Fruit fly (Drosophila melanogaster): Measurements from ENCODE around the gene CG15578.

Gene CG15578

DNA sequence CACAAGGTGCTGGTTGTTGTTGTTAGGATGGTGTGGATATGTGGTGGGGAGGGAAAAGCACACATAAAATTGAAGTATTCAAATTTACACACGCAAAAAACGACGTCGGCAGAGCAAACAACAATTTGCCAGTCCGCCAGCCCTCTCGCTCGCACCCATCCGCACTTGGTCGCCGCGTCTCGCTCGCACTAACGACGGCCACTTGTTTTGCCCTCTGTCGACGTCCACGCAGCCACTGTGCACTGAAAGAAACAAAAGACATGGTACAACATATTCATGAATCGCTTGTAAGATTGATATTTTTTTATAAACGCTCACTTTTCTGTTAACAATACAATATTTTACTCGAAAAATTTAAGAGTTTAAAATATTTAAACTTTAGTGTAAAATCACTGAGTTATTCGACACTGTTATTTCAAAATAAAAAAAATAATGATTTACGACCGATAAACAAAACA, 46.2 kb upstream of the CG15578 start (continued):
- peak; percentile 43 for TF ChIP-seq scrt (GFP tag; optimal IDR thresholded peaks at IDR 0.05)
- TF ChIP-seq knrl (GFP tag; IDR thresholded peaks at IDR 0.05; ENCODE audit: partially characterized antibody), result no peak
- TF ChIP-seq B-H1 (GFP tag; IDR thresholded peaks at IDR 0.05), result peak; percentile 27; the same call in 2 of the 3 replicates
- peak; percentile 47; the same call in 1 of the 3 replicates for TF ChIP-seq CG14050 (GFP tag; IDR thresholded peaks at IDR 0.05)
- no peak for TF ChIP-seq CG10431 (GFP tag; optimal IDR thresholded peaks at IDR 0.05)
- no peak for TF ChIP-seq Elba2 (GFP tag; optimal IDR thresholded peaks at IDR 0.05)
- peak; percentile 3 for TF ChIP-seq dmrt11E (tag; optimal IDR thresholded peaks at IDR 0.05)
- TF ChIP-seq CG7786 (GFP tag; optimal IDR thresholded peaks at IDR 0.05), result peak; percentile 20
- TF ChIP-seq CG13894 (tag; optimal IDR thresholded peaks at IDR 0.05), result peak; percentile 14
- peak; percentile 76 for TF ChIP-seq CG11504 (tag; optimal IDR thresholded peaks at IDR 0.05)
- peak; percentile 64 for TF ChIP-seq Nf-YC (tag; optimal IDR thresholded peaks at IDR 0.05)
- TF ChIP-seq ssp (GFP tag; IDR thresholded peaks at IDR 0.05), result no peak
- TF ChIP-seq Bteb2 (GFP tag; optimal IDR thresholded peaks at IDR 0.05), result peak; percentile 40
- TF ChIP-seq ro (GFP tag; IDR thresholded peaks at IDR 0.05), result no peak
- no peak for TF ChIP-seq bbx (GFP tag; IDR thresholded peaks at IDR 0.05; ENCODE audit: partially characterized antibody)
- TF ChIP-seq usp (GFP tag; optimal IDR thresholded peaks at IDR 0.05), result no peak
- TF ChIP-seq az2 (GFP tag; optimal IDR thresholded peaks at IDR 0.05), result peak; percentile 53
- 0 out of 4 replicates have a peak, but pooled peaks have one; percentile 16 for TF ChIP-seq chinmo (GFP tag; IDR thresholded peaks at IDR 0.05; ENCODE audit: partially characterized antibody)
- peak; percentile 29 for TF ChIP-seq CG6854 (GFP tag; optimal IDR thresholded peaks at IDR 0.05)
- no peak for TF ChIP-seq sim (GFP tag; IDR thresholded peaks at IDR 0.05)
- peak; percentile 65 for TF ChIP-seq CG11456 (GFP tag; IDR thresholded peaks at IDR 0.05)
- TF ChIP-seq otp (GFP tag; IDR thresholded peaks at IDR 0.05), result peak; percentile 30; the same call in 1 of the 3 replicates
- no peak for TF ChIP-seq amos (GFP tag; IDR thresholded peaks at IDR 0.05; ENCODE audit: partially characterized antibody)
- TF ChIP-seq CG8924 (tag; optimal IDR thresholded peaks at IDR 0.05), result peak; percentile 56
- TF ChIP-seq stwl (tag; optimal IDR thresholded peaks at IDR 0.05), result no peak
- peak; percentile 57 for TF ChIP-seq CG9437 (GFP tag; optimal IDR thresholded peaks at IDR 0.05)
- no peak for TF ChIP-seq inv (GFP tag; IDR thresholded peaks at IDR 0.05; ENCODE audit: partially characterized antibody)
- TF ChIP-seq CG30431 (GFP tag; optimal IDR thresholded peaks at IDR 0.05), result peak; percentile 19
- TF ChIP-seq run (tag; optimal IDR thresholded peaks at IDR 0.05), result no peak
- TF ChIP-seq Lim3 (GFP tag; IDR thresholded peaks at IDR 0.05), result no peak
- TF ChIP-seq Asciz (GFP tag; optimal IDR thresholded peaks at IDR 0.05), result peak; percentile 18
- no peak for TF ChIP-seq prd (optimal IDR thresholded peaks at IDR 0.05)
- TF ChIP-seq prd (GFP tag; IDR thresholded peaks at IDR 0.05), result peak; percentile 45; the same call in 2 of the 3 replicates
- peak; percentile 10 for TF ChIP-seq CG4854 (GFP tag; optimal IDR thresholded peaks at IDR 0.05)
- TF ChIP-seq chif (GFP tag; optimal IDR thresholded peaks at IDR 0.05), result peak in 1 of 2 experiments; percentile 34
- no peak; the same call in 1 of the 2 replicates for TF ChIP-seq CG10959 (GFP tag; IDR thresholded peaks at IDR 0.05)
- peak; percentile 64; the same call in 2 of the 3 replicates for TF ChIP-seq tgo (GFP tag; IDR thresholded peaks at IDR 0.05)
- peak in 1 of 2 experiments; percentile 49 for TF ChIP-seq Pdp1 (GFP tag; optimal IDR thresholded peaks at IDR 0.05)
- peak; percentile 56 for TF ChIP-seq Hsf (GFP tag; optimal IDR thresholded peaks at IDR 0.05)
- peak; percentile 32 for TF ChIP-seq CG10654 (GFP tag; optimal IDR thresholded peaks at IDR 0.05)
- TF ChIP-seq CG1233 (GFP tag; optimal IDR thresholded peaks at IDR 0.05), result peak; percentile 40
- TF ChIP-seq Oaz (GFP tag; IDR thresholded peaks at IDR 0.05), result no peak
- no peak for TF ChIP-seq CG34224 (GFP tag; IDR thresholded peaks at IDR 0.05; ENCODE audit: partially characterized antibody)
- TF ChIP-seq CG8765 (GFP tag; IDR thresholded peaks at IDR 0.05), result no peak
- TF ChIP-seq CG3726 (GFP tag; IDR thresholded peaks at IDR 0.05), result no peak
- peak; percentile 12 for TF ChIP-seq Six4 (GFP tag; optimal IDR thresholded peaks at IDR 0.05)
- TF ChIP-seq Camta (GFP tag; optimal IDR thresholded peaks at IDR 0.05), result peak; percentile 19
- 0 out of 2 replicates have a peak, but pooled peaks have one; percentile 48 for TF ChIP-seq vvl (GFP tag; IDR thresholded peaks at IDR 0.05)
- TF ChIP-seq Sox100B (GFP tag; optimal IDR thresholded peaks at IDR 0.05), result peak; percentile 59
- TF ChIP-seq CG10979 (tag; optimal IDR thresholded peaks at IDR 0.05), result peak; percentile 37

Data from whole organism, embryonic.